Worm (Caenorhabditis elegans): Measurements from ENCODE around the gene tomm-20.

tomm-20 gene

DNA sequence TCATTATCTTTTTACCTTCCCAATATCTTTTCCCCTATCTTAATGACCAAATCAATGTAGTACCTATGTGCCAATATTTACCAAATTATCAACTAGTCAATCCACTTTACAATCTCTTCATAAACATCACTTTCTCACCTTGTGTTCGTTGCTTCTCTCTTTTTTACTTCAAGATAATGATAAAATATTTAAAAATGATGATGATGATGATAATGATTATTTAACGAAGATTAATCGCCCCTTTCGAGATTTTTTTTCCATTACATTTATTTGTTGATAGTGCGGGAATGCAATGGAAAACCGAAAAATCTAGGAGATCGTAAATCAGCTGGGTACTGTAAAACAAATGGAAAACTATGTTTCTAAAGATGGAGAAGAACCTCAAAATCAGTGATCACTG, 49.2 kb downstream of the tomm-20 start:
- no peak for TF ChIP-seq W03F9.2 (tag; optimal IDR thresholded peaks at IDR 0.05)
- no peak for TF ChIP-seq dao-5 (tag; optimal IDR thresholded peaks at IDR 0.05)
- TF ChIP-seq him-1 (tag; optimal IDR thresholded peaks at IDR 0.05), result no peak
